Worm (Caenorhabditis elegans) whole organism, L4/young adult: ENCODE results near the gene ttc-17.

ENCODE experiments used
- dao-5 ChIP-seq: sonication (generic microtip); optimal IDR thresholded peaks from 2 replicates; lab custom pipeline; 2016; ENCODE audit warnings: missing genotype, missing genetic modification characterization, moderate library complexity, missing compliant biosample characterization
- him-1 ChIP-seq: sonication (generic microtip); optimal IDR thresholded peaks from 2 replicates; lab custom pipeline; 2016; ENCODE audit warnings: missing genotype, missing genetic modification reagents, missing genetic modification characterization, missing compliant biosample characterization

- TF ChIP-seq him-1 (no peak), dao-5 (tag; lab: Kevin White, UChicago) (no peak)
Measured at ce11 chrV:9001175-9001574, 44.3 kb downstream of the ttc-17 start, which contains the start of gene F59E11.2.
